Worm (Caenorhabditis elegans): Measurements from ENCODE around the gene shc-3.
A peak's percentile ranks its signal among the peaks of the same experiment; 100 is the strongest.

- TF ChIP-seq C08G9.2 (tag; optimal IDR thresholded peaks at IDR 0.05) (no peak), unc-42 (tag; optimal IDR thresholded peaks at IDR 0.05) (peak; percentile 53), odd-2 (tag; optimal IDR thresholded peaks at IDR 0.05) (no peak), pha-4 (tag; optimal IDR thresholded peaks at IDR 0.05) (no peak), elt-4 (tag; optimal IDR thresholded peaks at IDR 0.05) (no peak), ceh-30 (tag; optimal IDR thresholded peaks at IDR 0.05) (no peak), tbx-2 (tag; optimal IDR thresholded peaks at IDR 0.05) (peak; percentile 61), tbx-7 (tag; optimal IDR thresholded peaks at IDR 0.05) (no peak), ceh-6 (GFP tag; optimal IDR thresholded peaks at IDR 0.05) (no peak), lin-11 (tag; optimal IDR thresholded peaks at IDR 0.05) (no peak), ceh-31 (tag; optimal IDR thresholded peaks at IDR 0.05) (peak; percentile 89), ceh-14 (tag; optimal IDR thresholded peaks at IDR 0.05) (no peak), elt-2 (tag; optimal IDR thresholded peaks at IDR 0.05) (no peak)
These were observed 30.2 kb upstream of the shc-3 start for ce11 chrX:13687111-13687512.
